Fruit fly (Drosophila melanogaster) whole organism, embryonic: Measurements from ENCODE around the gene Cfp1.
A peak's percentile ranks its signal among the peaks of the same experiment; 100 is the strongest.

Experiments
- Ada2b ChIP-seq: fragments of 200-800 bp; sonication (Bioruptor generic); IDR thresholded peaks from 2 replicates; pipeline ENCODE4 v1.3.6; 2022; ENCODE audit warnings: missing biosample characterization, missing genetic modification characterization
- Atf6 ChIP-seq: fragments of 200-800 bp; sonication (Bioruptor generic); IDR thresholded peaks from 2 replicates; pipeline ENCODE4 v1.3.6; 2022; ENCODE audit warnings: missing biosample characterization, missing genetic modification characterization
- Blimp-1 ChIP-seq: fragments of 200-800 bp; sonication (Bioruptor generic); optimal IDR thresholded peaks from 3 replicates; lab custom pipeline; 2018; ENCODE audit warnings: missing biosample characterization, missing genetic modification characterization, mild to moderate bottlenecking, moderate library complexity, missing genetic modification reagents
- CG10147 ChIP-seq: fragments of 200-800 bp; sonication (Bioruptor generic); optimal IDR thresholded peaks from 2 replicates; lab custom pipeline; 2019; ENCODE audit warnings: missing biosample characterization, mild to moderate bottlenecking, missing genetic modification characterization, moderate library complexity
- CG10321 ChIP-seq: fragments of 200-800 bp; sonication (Bioruptor generic); IDR thresholded peaks from 2 replicates; pipeline ENCODE4 v1.3.6; 2022; ENCODE audit warnings: missing biosample characterization, missing genetic modification characterization
- CG11085 ChIP-seq: fragments of 200-800 bp; sonication (Bioruptor generic); IDR thresholded peaks from 2 replicates; pipeline ENCODE4 v1.3.6; 2022; ENCODE audit warnings: missing biosample characterization, missing genetic modification characterization
- CG15269 ChIP-seq: fragments of 200-800 bp; sonication (Bioruptor generic); optimal IDR thresholded peaks from 2 replicates; lab custom pipeline; 2018; ENCODE audit warnings: missing biosample characterization, mild to moderate bottlenecking, missing genetic modification characterization, moderate library complexity
- CG1647 ChIP-seq: fragments of 200-800 bp; sonication (Bioruptor generic); optimal IDR thresholded peaks from 3 replicates; lab custom pipeline; 2016; ENCODE audit warnings: missing biosample characterization, missing genetic modification characterization
- CG16813 ChIP-seq: fragments of 200-800 bp; sonication (Bioruptor generic); IDR thresholded peaks from 3 replicates; pipeline ENCODE4 v1.3.6; 2022; ENCODE audit warnings: missing biosample characterization, missing genetic modification characterization; ENCODE audit not compliant: partially characterized antibody
- CG16815 ChIP-seq: fragments of 200-800 bp; sonication (Bioruptor generic); optimal IDR thresholded peaks from 3 replicates; lab custom pipeline; 2017; ENCODE audit warnings: missing biosample characterization, mild to moderate bottlenecking, missing genetic modification characterization
- CG17829 ChIP-seq: fragments of 200-800 bp; optimal IDR thresholded peaks from 2 replicates; lab custom pipeline; 2019; ENCODE audit warnings: missing biosample characterization, mild to moderate bottlenecking, missing genetic modification characterization, moderate library complexity
- CG2116 ChIP-seq: fragments of 200-800 bp; sonication (Bioruptor generic); optimal IDR thresholded peaks from 3 replicates; lab custom pipeline; 2018; ENCODE audit warnings: missing biosample characterization, mild to moderate bottlenecking, missing genetic modification characterization
- CG31224 ChIP-seq: fragments of 200-800 bp; sonication (Bioruptor generic); IDR thresholded peaks from 2 replicates; pipeline ENCODE4 v1.3.6; 2022; ENCODE audit warnings: missing biosample characterization, missing genetic modification characterization
- CG32767 ChIP-seq: fragments of 200-800 bp; sonication (Bioruptor generic); IDR thresholded peaks from 2 replicates; pipeline ENCODE4 v1.3.6; 2022; ENCODE audit warnings: missing biosample characterization, missing genetic modification characterization
- CG3847 ChIP-seq: fragments of 200-800 bp; sonication (Bioruptor generic); IDR thresholded peaks from 2 replicates; pipeline ENCODE4 v1.3.6; 2022; ENCODE audit warnings: missing biosample characterization, missing genetic modification characterization
- CG5953 ChIP-seq: fragments of 200-800 bp; sonication (Bioruptor generic); IDR thresholded peaks from 2 replicates; pipeline ENCODE4 v1.3.6; 2022; ENCODE audit warnings: missing biosample characterization, missing genetic modification characterization
- CG8281 ChIP-seq: fragments of 200-800 bp; sonication (Bioruptor generic); optimal IDR thresholded peaks from 2 replicates; lab custom pipeline; 2018; ENCODE audit warnings: missing biosample characterization, mild to moderate bottlenecking, missing genetic modification characterization, moderate library complexity
- CG9817 ChIP-seq: fragments of 200-800 bp; sonication (Bioruptor generic); optimal IDR thresholded peaks from 2 replicates; lab custom pipeline; 2018; ENCODE audit warnings: missing biosample characterization, mild to moderate bottlenecking, missing genetic modification characterization, moderate library complexity
- CHES-1-like ChIP-seq: fragments of 200-800 bp; sonication (Bioruptor generic); optimal IDR thresholded peaks from 2 replicates; lab custom pipeline; 2016; ENCODE audit warnings: missing biosample characterization, missing genetic modification characterization
- CrebB ChIP-seq: fragments of 200-800 bp; sonication (Bioruptor generic); optimal IDR thresholded peaks from 3 replicates; lab custom pipeline; 2018; ENCODE audit warnings: missing biosample characterization, mild to moderate bottlenecking, missing genetic modification characterization
- Drgx ChIP-seq: fragments of 200-800 bp; sonication (Bioruptor generic); IDR thresholded peaks from 2 replicates; pipeline ENCODE4 v1.3.6; 2022; ENCODE audit warnings: missing biosample characterization, missing genetic modification characterization
- Ets65A ChIP-seq: fragments of 200-800 bp; sonication (Bioruptor generic); peaks from one replicate; lab custom pipeline; 2016; ENCODE audit warnings: missing biosample characterization, missing genetic modification characterization
- Hmx ChIP-seq: fragments of 200-800 bp; sonication (Bioruptor generic); optimal IDR thresholded peaks from 2 replicates; lab custom pipeline; 2016; ENCODE audit warnings: missing biosample characterization, missing genetic modification characterization
- Jarid2 ChIP-seq: fragments of 200-800 bp; sonication (Bioruptor generic); optimal IDR thresholded peaks from 3 replicates; lab custom pipeline; 2017; ENCODE audit warnings: mild to moderate bottlenecking, missing biosample characterization, missing genetic modification reagents, missing genetic modification characterization
- PHDP ChIP-seq: fragments of 200-800 bp; sonication (Bioruptor generic); optimal IDR thresholded peaks from 3 replicates; lab custom pipeline; 2018; ENCODE audit warnings: missing biosample characterization, mild to moderate bottlenecking, missing genetic modification characterization, moderate library complexity
- Ptx1 ChIP-seq: fragments of 200-800 bp; sonication (Bioruptor generic); IDR thresholded peaks from 2 replicates; pipeline ENCODE4 v1.3.6; 2022; ENCODE audit warnings: missing biosample characterization, missing genetic modification characterization
- YL-1 ChIP-seq: fragments of 200-800 bp; sonication (Bioruptor generic); optimal IDR thresholded peaks from 3 replicates; lab custom pipeline; 2017; ENCODE audit warnings: missing biosample characterization, mild to moderate bottlenecking, missing genetic modification characterization
- ab ChIP-seq: fragments of 200-800 bp; sonication (Bioruptor generic); optimal IDR thresholded peaks from 2 replicates; lab custom pipeline; 2016; ENCODE audit warnings: missing biosample characterization, missing genetic modification characterization
- ara ChIP-seq: fragments of 200-800 bp; sonication (Bioruptor generic); IDR thresholded peaks from 2 replicates; pipeline ENCODE4 v1.3.6; 2022; ENCODE audit warnings: missing biosample characterization, missing genetic modification characterization
- ato ChIP-seq: fragments of 200-800 bp; sonication (Bioruptor generic); IDR thresholded peaks from 2 replicates; pipeline ENCODE4 v1.3.6; 2022; ENCODE audit warnings: missing biosample characterization, missing genetic modification characterization; ENCODE audit not compliant: partially characterized antibody
- chm ChIP-seq: fragments of 200-800 bp; sonication (Bioruptor generic); IDR thresholded peaks from 2 replicates; pipeline ENCODE4 v1.3.6; 2022; ENCODE audit warnings: missing biosample characterization, missing genetic modification characterization
- corto ChIP-seq: fragments of 200-800 bp; sonication (Bioruptor generic); optimal IDR thresholded peaks from 2 replicates; lab custom pipeline; 2016; ENCODE audit warnings: missing biosample characterization, mild to moderate bottlenecking, missing genetic modification characterization, moderate library complexity
- croc ChIP-seq: fragments of 200-800 bp; sonication (Bioruptor generic); conservative IDR thresholded peaks from 3 replicates; pipeline ENCODE4 v1.3.6; 2022; ENCODE audit warnings: missing biosample characterization, missing genetic modification characterization
- dmrt11E ChIP-seq: fragments of 200-800 bp; sonication (Bioruptor generic); optimal IDR thresholded peaks from 3 replicates; lab custom pipeline; 2018; ENCODE audit warnings: missing biosample characterization, mild to moderate bottlenecking, missing genetic modification characterization, moderate library complexity
- esg ChIP-seq: fragments of 200-800 bp; sonication (Bioruptor generic); conservative IDR thresholded peaks from 2 replicates; pipeline ENCODE4 v1.3.6; 2022; ENCODE audit warnings: missing biosample characterization, missing genetic modification characterization
- eve ChIP-seq, 2 experiments: fragments of >200 bp; optimal IDR thresholded peaks; 2 replicates each; lab custom pipeline; 2017; ENCODE audit warnings: missing biosample characterization in 2 of 2, missing genetic modification characterization in 2 of 2
- grau ChIP-seq: fragments of 200-800 bp; optimal IDR thresholded peaks from 3 replicates; lab custom pipeline; 2019; ENCODE audit warnings: missing biosample characterization, mild to moderate bottlenecking, missing genetic modification characterization, moderate library complexity
- her ChIP-seq: fragments of 200-800 bp; sonication (Bioruptor generic); optimal IDR thresholded peaks from 2 replicates; lab custom pipeline; 2016; ENCODE audit warnings: missing biosample characterization, missing genetic modification characterization
- kni ChIP-seq: fragments of 200-800 bp; sonication (Bioruptor generic); optimal IDR thresholded peaks from 3 replicates; lab custom pipeline; 2017; ENCODE audit warnings: mild to moderate bottlenecking, missing biosample characterization, missing genetic modification reagents, missing genetic modification characterization
- lola ChIP-seq, 3 experiments: fragments of >200 bp in 2 of 3; fragments of 200-800 bp in 1 of 3; sonication (Bioruptor generic) in 1 of 3; optimal IDR thresholded peaks; 2 replicates each; lab custom pipeline; 2017 to 2019; ENCODE audit warnings: missing biosample characterization in 3 of 3, missing genetic modification characterization in 3 of 3, mild to moderate bottlenecking in 1 of 3, moderate library complexity in 1 of 3
- nerfin-2 ChIP-seq: fragments of 200-800 bp; sonication (Bioruptor generic); IDR thresholded peaks from 2 replicates; pipeline ENCODE4 v1.3.6; 2022; ENCODE audit warnings: missing biosample characterization, missing genetic modification characterization; ENCODE audit not compliant: partially characterized antibody
- oc ChIP-seq: fragments of 200-800 bp; sonication (Bioruptor generic); optimal IDR thresholded peaks from 2 replicates; lab custom pipeline; 2018; ENCODE audit warnings: missing biosample characterization, mild to moderate bottlenecking, missing genetic modification characterization, moderate library complexity
- pnt ChIP-seq: fragments of 200-800 bp; sonication (Bioruptor generic); optimal IDR thresholded peaks from 3 replicates; lab custom pipeline; 2016; ENCODE audit warnings: missing biosample characterization, missing genetic modification characterization
- row ChIP-seq: fragments of 200-800 bp; sonication (Bioruptor generic); IDR thresholded peaks from 3 replicates; pipeline ENCODE4 v1.3.6; 2022; ENCODE audit warnings: missing biosample characterization, missing genetic modification characterization
- scrt ChIP-seq: fragments of 200-800 bp; sonication (Bioruptor generic); optimal IDR thresholded peaks from 2 replicates; lab custom pipeline; 2018; ENCODE audit warnings: missing biosample characterization, mild to moderate bottlenecking, missing genetic modification characterization, moderate library complexity
- unpg ChIP-seq: fragments of 200-800 bp; sonication (Bioruptor generic); optimal IDR thresholded peaks from 3 replicates; lab custom pipeline; 2018; ENCODE audit warnings: missing biosample characterization, mild to moderate bottlenecking, missing genetic modification characterization, moderate library complexity
- vfl ChIP-seq: fragments of 200-800 bp; sonication (Bioruptor generic); optimal IDR thresholded peaks from 2 replicates; lab custom pipeline; 2016; ENCODE audit warnings: missing biosample characterization, missing genetic modification characterization
- zf30C ChIP-seq: fragments of 200-800 bp; sonication (Bioruptor generic); optimal IDR thresholded peaks from 3 replicates; lab custom pipeline; 2018; ENCODE audit warnings: missing biosample characterization, mild to moderate bottlenecking, missing genetic modification characterization
- zfh1 ChIP-seq: fragments of 200-800 bp; sonication (Bioruptor generic); IDR thresholded peaks from 3 replicates; pipeline ENCODE4 v1.3.6; 2022; ENCODE audit warnings: missing biosample characterization, missing genetic modification characterization

Cfp1 gene

dm6 chrX:9250161-9250831 is 22.5 kb downstream of the Cfp1 start, which contains the start of gene CG17754 (continued):
- TF ChIP-seq CG10147 (no peak), CHES-1-like (GFP tag; lab: Kevin White, UChicago) (peak; percentile 0), CG3847 (GFP tag; lab: Robert Waterston, UW) (peak; percentile 38), vfl (no peak), YL-1 (GFP tag; lab: Kevin White, UChicago) (peak; percentile 32), CG16813 (peak; percentile 19; the same call in 1 of the 3 replicates), ara (GFP tag; lab: Robert Waterston, UW) (no peak)

dm6 chrX:9248040-9248439 is 24.7 kb downstream of the Cfp1 start:
- no peak for TF ChIP-seq Jarid2 (GFP tag; lab: Kevin White, UChicago)
- TF ChIP-seq Blimp-1 (GFP tag; lab: Kevin White, UChicago): peak; percentile 15
- peak; percentile 29 for TF ChIP-seq unpg (GFP tag; lab: Kevin White, UChicago)
- TF ChIP-seq Drgx: peak; percentile 39; the same call in 1 of the 2 replicates
- TF ChIP-seq dmrt11E (tag; lab: Kevin White, UChicago): peak; percentile 62
- TF ChIP-seq Ets65A (GFP tag; lab: Kevin White, UChicago): peak; percentile 72
- no peak for TF ChIP-seq nerfin-2
- TF ChIP-seq croc (GFP tag; lab: Robert Waterston, UW): no peak
- no peak for TF ChIP-seq oc (tag; lab: Kevin White, UChicago)
- TF ChIP-seq kni (GFP tag; lab: Kevin White, UChicago): no peak
- no peak for TF ChIP-seq CrebB
- TF ChIP-seq zfh1 (GFP tag; lab: Robert Waterston, UW): no peak
- no peak for TF ChIP-seq her (GFP tag; lab: Kevin White, UChicago)
- TF ChIP-seq eve (GFP tag; optimal IDR thresholded peaks at IDR 0.05; lab: Kevin White, UChicago): no peak
- no peak for TF ChIP-seq PHDP (tag; lab: Kevin White, UChicago)
- no peak for TF ChIP-seq CG9817 (tag; lab: Kevin White, UChicago)
- TF ChIP-seq corto (GFP tag; lab: Kevin White, UChicago): no peak
- no peak for TF ChIP-seq CG31224 (GFP tag; lab: Robert Waterston, UW)
- TF ChIP-seq scrt (GFP tag; lab: Kevin White, UChicago): no peak
- TF ChIP-seq CG16815 (GFP tag; lab: Kevin White, UChicago): no peak
- peak; percentile 12; the same call in 1 of the 2 replicates for TF ChIP-seq esg (GFP tag; lab: Robert Waterston, UW)
- peak in 1 of 3 experiments; percentile 39 for TF ChIP-seq lola (GFP tag; optimal IDR thresholded peaks at IDR 0.05; lab: Kevin White, UChicago)
- no peak for TF ChIP-seq CG1647 (GFP tag; lab: Kevin White, UChicago)
- 0 out of 2 replicates have a peak, but pooled peaks have one; percentile 16 for TF ChIP-seq Ada2b (GFP tag; lab: Robert Waterston, UW)
- peak; percentile 69 for TF ChIP-seq zf30C (GFP tag; lab: Kevin White, UChicago)
- TF ChIP-seq CG5953 (GFP tag; lab: Robert Waterston, UW): no peak
- TF ChIP-seq Atf6 (GFP tag; lab: Robert Waterston, UW): no peak
- TF ChIP-seq CG15269 (tag; lab: Kevin White, UChicago): no peak
- TF ChIP-seq CG11085 (GFP tag; lab: Robert Waterston, UW): no peak
- no peak for TF ChIP-seq ab (GFP tag; lab: Kevin White, UChicago)
- peak; percentile 3 for TF ChIP-seq grau
- TF ChIP-seq row (GFP tag; lab: Robert Waterston, UW): peak; percentile 50; the same call in 2 of the 3 replicates
- TF ChIP-seq CG8281 (tag; lab: Kevin White, UChicago): no peak
- no peak for TF ChIP-seq CG32767 (GFP tag; lab: Robert Waterston, UW)
- TF ChIP-seq pnt (GFP tag; lab: Kevin White, UChicago): no peak
- no peak for TF ChIP-seq Hmx (GFP tag; lab: Kevin White, UChicago)
- TF ChIP-seq CG2116 (GFP tag; lab: Kevin White, UChicago): peak; percentile 7
- peak; percentile 38 for TF ChIP-seq CG17829
- TF ChIP-seq CG10321 (GFP tag; lab: Robert Waterston, UW): no peak
- no peak for TF ChIP-seq chm (GFP tag; lab: Robert Waterston, UW)
- TF ChIP-seq Ptx1 (GFP tag; lab: Robert Waterston, UW): 0 out of 2 replicates have a peak, but pooled peaks have one; percentile 25
- TF ChIP-seq ato (GFP tag; lab: Robert Waterston, UW): no peak
